Worm (Caenorhabditis elegans) whole organism, early embryonic: ENCODE measurements around the gene T28A8.6.

Source experiments
- B0310.2 ChIP-seq: sonication (generic microtip); optimal IDR thresholded peaks from 2 replicates; lab custom pipeline; 2016; ENCODE audit warnings: mild to moderate bottlenecking, missing genetic modification characterization, missing compliant biosample characterization
- ama-1 ChIP-seq: fragments of 150-350 bp; optimal IDR thresholded peaks from 2 replicates; lab custom pipeline; 2014
- flt-1 ChIP-seq: fragments of 200-800 bp; sonication (Bioruptor generic); IDR thresholded peaks from 2 replicates; pipeline ENCODE4 v1.3.6; 2022; ENCODE audit warnings: missing genetic modification characterization, missing compliant biosample characterization
- hmg-4 ChIP-seq: fragments of 200-800 bp; sonication (Bioruptor generic); optimal IDR thresholded peaks from 2 replicates; lab custom pipeline; 2018; ENCODE audit warnings: mild to moderate bottlenecking, missing genetic modification characterization, missing compliant biosample characterization
- pes-1 ChIP-seq: fragments of 200-800 bp; sonication (Bioruptor generic); IDR thresholded peaks from 2 replicates; pipeline ENCODE4 v1.3.6; 2022; ENCODE audit warnings: missing genetic modification reagents, missing genetic modification characterization, missing compliant biosample characterization
- tbx-37 ChIP-seq: fragments of 200-800 bp; sonication (Bioruptor generic); conservative IDR thresholded peaks from 2 replicates; pipeline ENCODE4 v1.3.6; 2022; ENCODE audit warnings: missing genetic modification reagents, missing genetic modification characterization, missing compliant biosample characterization

ce11 chrIII:13543434-13543833 lies 44.4 kb downstream of the T28A8.6 start, which contains the start of gene acs-5:
- TF ChIP-seq ama-1 = no peak
- no peak for TF ChIP-seq tbx-37 (GFP tag; lab: Robert Waterston, UW)
- no peak for TF ChIP-seq B0310.2 (tag; lab: Kevin White, UChicago)
- TF ChIP-seq pes-1 (GFP tag; lab: Robert Waterston, UW) = no peak
- TF ChIP-seq flt-1 = no peak
- no peak for TF ChIP-seq hmg-4 (GFP tag; lab: Kevin White, UChicago)
